Worm (Caenorhabditis elegans) whole organism, midembryonic: Measurements from ENCODE around the gene sftb-1.

Source experiments
- T22C8.4 ChIP-seq: fragments of 200-800 bp; sonication (Bioruptor generic); IDR thresholded peaks from 2 replicates; pipeline ENCODE4 v1.3.6; 2022; ENCODE audit warnings: missing genetic modification characterization, missing compliant biosample characterization
- cog-1 ChIP-seq: sonication (generic microtip); optimal IDR thresholded peaks from 2 replicates; lab custom pipeline; 2016; ENCODE audit warnings: missing genetic modification characterization, missing compliant biosample characterization
- flt-1 ChIP-seq: fragments of 200-800 bp; sonication (Bioruptor generic); IDR thresholded peaks from 2 replicates; pipeline ENCODE4 v1.3.6; 2022; ENCODE audit warnings: missing genetic modification characterization, missing compliant biosample characterization
- klf-2 ChIP-seq: fragments of 200-800 bp; sonication (Bioruptor generic); conservative IDR thresholded peaks from 2 replicates; pipeline ENCODE4 v1.3.6; 2022; ENCODE audit warnings: missing genetic modification reagents, missing genetic modification characterization, missing compliant biosample characterization
- med-1 ChIP-seq: sonication (generic microtip); optimal IDR thresholded peaks from 2 replicates; lab custom pipeline; 2017; ENCODE audit warnings: missing genetic modification characterization, mild to moderate bottlenecking, missing compliant biosample characterization, antibody characterized with exemption, missing genetic modification reagents; ENCODE audit not compliant: insufficient read depth
- tab-1 ChIP-seq: fragments of 200-800 bp; sonication (Bioruptor generic); IDR thresholded peaks from 2 replicates; pipeline ENCODE4 v1.3.6; 2022; ENCODE audit warnings: missing genetic modification characterization, missing compliant biosample characterization

- no peak for TF ChIP-seq cog-1 (tag; lab: Kevin White, UChicago)
- TF ChIP-seq tab-1 (GFP tag; lab: Robert Waterston, UW) = no peak
- no peak for TF ChIP-seq flt-1 (GFP tag; lab: Robert Waterston, UW)
- no peak for TF ChIP-seq T22C8.4 (GFP tag; lab: Robert Waterston, UW)
- TF ChIP-seq med-1 (GFP tag; lab: Kevin White, UChicago) = no peak
- no peak for TF ChIP-seq klf-2 (GFP tag; lab: Robert Waterston, UW)
Observed at ce11 chrIII:4302293-4302692, 33.2 kb upstream of the sftb-1 start, which contains the start of gene R10E4.9.
